Worm (Caenorhabditis elegans) whole organism, L3 larva: ENCODE data around the gene cpd-2.
A peak's percentile ranks its signal among the peaks of the same experiment; 100 is the strongest.

ENCODE experiments used
- R02D3.7 ChIP-seq: fragments of 150-350 bp; optimal IDR thresholded peaks from 2 replicates; lab custom pipeline; 2014; ENCODE audit warnings: missing biosample characterization, missing genetic modification characterization
- ZK546.5 ChIP-seq: sonication (generic microtip); optimal IDR thresholded peaks from 2 replicates; lab custom pipeline; 2017; ENCODE audit warnings: missing biosample characterization, missing genetic modification characterization
- aly-2 ChIP-seq: fragments of 150-350 bp; optimal IDR thresholded peaks from 2 replicates; lab custom pipeline; 2014; ENCODE audit warnings: missing biosample characterization, missing genetic modification characterization
- ama-1 ChIP-seq: fragments of 150-350 bp; optimal IDR thresholded peaks from 2 replicates; lab custom pipeline; 2018
- ceh-16 ChIP-seq: sonication (generic microtip); optimal IDR thresholded peaks from 2 replicates; lab custom pipeline; 2017; ENCODE audit warnings: missing biosample characterization, missing genetic modification characterization
- ceh-28 ChIP-seq: fragments of 150-350 bp; optimal IDR thresholded peaks from 2 replicates; lab custom pipeline; 2014; ENCODE audit warnings: missing biosample characterization, missing genetic modification reagents, missing genetic modification characterization
- ceh-82 ChIP-seq: fragments of 150-350 bp; optimal IDR thresholded peaks from 2 replicates; lab custom pipeline; 2014; ENCODE audit warnings: missing biosample characterization, missing genetic modification characterization
- ceh-9 ChIP-seq: sonication (generic microtip); optimal IDR thresholded peaks from 2 replicates; lab custom pipeline; 2018; ENCODE audit warnings: missing biosample characterization, missing genetic modification characterization
- daf-12 ChIP-seq: fragments of 150-350 bp; optimal IDR thresholded peaks from 2 replicates; lab custom pipeline; 2014; ENCODE audit warnings: missing biosample characterization, missing genetic modification reagents, missing genetic modification characterization
- egl-27 ChIP-seq: sonication (generic microtip); optimal IDR thresholded peaks from 4 replicates; lab custom pipeline; 2017; ENCODE audit warnings: missing biosample characterization, missing genetic modification reagents, missing genetic modification characterization
- egl-5 ChIP-seq: fragments of 150-350 bp; optimal IDR thresholded peaks from 2 replicates; lab custom pipeline; 2017; ENCODE audit warnings: missing biosample characterization, missing genetic modification reagents, missing genetic modification characterization, inconsistent platforms
- elt-1 ChIP-seq: fragments of 150-350 bp; optimal IDR thresholded peaks from 2 replicates; lab custom pipeline; 2014; ENCODE audit warnings: missing biosample characterization, missing genetic modification characterization
- elt-2 ChIP-seq: sonication (generic microtip); optimal IDR thresholded peaks from 2 replicates; lab custom pipeline; 2016; ENCODE audit warnings: missing genetic modification reagents, mild to moderate bottlenecking, missing genetic modification characterization, missing compliant biosample characterization
- elt-3 ChIP-seq, 3 experiments: fragments of 150-350 bp in 1 of 3; sonication (generic microtip) in 2 of 3; optimal IDR thresholded peaks; 2 replicates in 2 of 3; 4 replicates in 1 of 3; lab custom pipeline; 2014 to 2017; ENCODE audit warnings: missing biosample characterization in 3 of 3, missing genetic modification characterization in 3 of 3
- fkh-10 ChIP-seq: sonication (generic microtip); optimal IDR thresholded peaks from 2 replicates; lab custom pipeline; 2017; ENCODE audit warnings: missing biosample characterization, missing genetic modification reagents, missing genetic modification characterization
- fkh-2 ChIP-seq: fragments of 150-350 bp; optimal IDR thresholded peaks from 2 replicates; lab custom pipeline; 2014; ENCODE audit warnings: missing biosample characterization, missing genetic modification reagents, missing genetic modification characterization
- fos-1 ChIP-seq: fragments of 150-350 bp; optimal IDR thresholded peaks from 2 replicates; lab custom pipeline; 2014; ENCODE audit warnings: missing biosample characterization, missing genetic modification characterization
- hmg-11 ChIP-seq: sonication (generic microtip); optimal IDR thresholded peaks from 2 replicates; lab custom pipeline; 2016; ENCODE audit warnings: missing genetic modification characterization, missing compliant biosample characterization
- jun-1 ChIP-seq: fragments of 150-350 bp; optimal IDR thresholded peaks from 2 replicates; lab custom pipeline; 2014; ENCODE audit warnings: missing biosample characterization, missing genetic modification reagents, missing genetic modification characterization
- lin-15B ChIP-seq: fragments of 150-350 bp; optimal IDR thresholded peaks from 2 replicates; lab custom pipeline; 2014; ENCODE audit warnings: missing biosample characterization, missing genetic modification characterization
- lin-39 ChIP-seq: fragments of 150-350 bp; optimal IDR thresholded peaks from 2 replicates; lab custom pipeline; 2018; ENCODE audit warnings: missing biosample characterization, missing genetic modification reagents, missing genetic modification characterization
- lsy-12 ChIP-seq: sonication (generic microtip); optimal IDR thresholded peaks from 2 replicates; lab custom pipeline; 2016; ENCODE audit warnings: mild to moderate bottlenecking, missing genetic modification characterization, missing compliant biosample characterization
- mdl-1 ChIP-seq: fragments of 150-350 bp; optimal IDR thresholded peaks from 2 replicates; lab custom pipeline; 2014; ENCODE audit warnings: missing biosample characterization, missing genetic modification characterization
- mml-1 ChIP-seq: fragments of 150-350 bp; sonication (generic microtip); optimal IDR thresholded peaks from 3 replicates; lab custom pipeline; 2014; ENCODE audit warnings: missing biosample characterization, missing genetic modification characterization
- nfya-1 ChIP-seq: sonication (generic microtip); optimal IDR thresholded peaks from 2 replicates; lab custom pipeline; 2017; ENCODE audit warnings: missing genetic modification characterization, mild to moderate bottlenecking, missing compliant biosample characterization, antibody characterized with exemption, moderate library complexity; ENCODE audit not compliant: insufficient read depth
- nhr-11 ChIP-seq: fragments of 150-350 bp; optimal IDR thresholded peaks from 2 replicates; lab custom pipeline; 2014; ENCODE audit warnings: missing biosample characterization, missing genetic modification characterization
- nhr-12 ChIP-seq: fragments of 150-350 bp; optimal IDR thresholded peaks from 2 replicates; lab custom pipeline; 2014; ENCODE audit warnings: missing biosample characterization, missing genetic modification characterization
- nhr-23 ChIP-seq: fragments of 150-350 bp; optimal IDR thresholded peaks from 2 replicates; lab custom pipeline; 2014; ENCODE audit warnings: missing biosample characterization, missing genetic modification reagents, missing genetic modification characterization
- nhr-237 ChIP-seq: fragments of 150-350 bp; optimal IDR thresholded peaks from 2 replicates; lab custom pipeline; 2014; ENCODE audit warnings: missing biosample characterization, missing genetic modification characterization
- nhr-25 ChIP-seq: sonication (generic microtip); optimal IDR thresholded peaks from 2 replicates; lab custom pipeline; 2017; ENCODE audit warnings: missing biosample characterization, missing genetic modification characterization
- nhr-28 ChIP-seq: fragments of 150-350 bp; optimal IDR thresholded peaks from 2 replicates; lab custom pipeline; 2014; ENCODE audit warnings: missing biosample characterization, missing genetic modification characterization
- nhr-43 ChIP-seq: sonication (generic microtip); optimal IDR thresholded peaks from 2 replicates; lab custom pipeline; 2016; ENCODE audit warnings: mild to moderate bottlenecking, missing genetic modification characterization, missing compliant biosample characterization; ENCODE audit not compliant: poor library complexity, severe bottlenecking
- nhr-67 ChIP-seq: fragments of 150-350 bp; optimal IDR thresholded peaks from 2 replicates; lab custom pipeline; 2014; ENCODE audit warnings: missing biosample characterization, missing genetic modification characterization
- nhr-76 ChIP-seq: fragments of 150-350 bp; sonication (generic microtip); optimal IDR thresholded peaks from 5 replicates; lab custom pipeline; 2014; ENCODE audit warnings: missing biosample characterization, missing genetic modification characterization
- nhr-77 ChIP-seq: fragments of 150-350 bp; optimal IDR thresholded peaks from 2 replicates; lab custom pipeline; 2014; ENCODE audit warnings: missing biosample characterization, missing genetic modification characterization
- pha-4 ChIP-seq: fragments of 150-350 bp; optimal IDR thresholded peaks from 2 replicates; lab custom pipeline; 2014; ENCODE audit warnings: missing biosample characterization, missing genetic modification reagents, missing genetic modification characterization
- pqm-1 ChIP-seq: fragments of 150-350 bp; optimal IDR thresholded peaks from 2 replicates; lab custom pipeline; 2017; ENCODE audit warnings: missing biosample characterization, missing genetic modification characterization, inconsistent platforms
- sea-2 ChIP-seq: fragments of 150-350 bp; sonication (generic microtip); optimal IDR thresholded peaks from 4 replicates; lab custom pipeline; 2014; ENCODE audit warnings: missing biosample characterization, missing genetic modification reagents, missing genetic modification characterization
- skn-1 ChIP-seq: fragments of 150-350 bp; optimal IDR thresholded peaks from 2 replicates; lab custom pipeline; 2014; ENCODE audit warnings: missing biosample characterization, missing genetic modification characterization
- snpc-4 ChIP-seq: fragments of 150-350 bp; optimal IDR thresholded peaks from 2 replicates; lab custom pipeline; 2014; ENCODE audit warnings: missing biosample characterization, missing genetic modification characterization
- tbx-2 ChIP-seq: sonication (generic microtip); optimal IDR thresholded peaks from 2 replicates; lab custom pipeline; 2016; ENCODE audit warnings: mild to moderate bottlenecking, missing genetic modification characterization, missing compliant biosample characterization
- unc-39 ChIP-seq: sonication (generic microtip); optimal IDR thresholded peaks from 4 replicates; lab custom pipeline; 2017; ENCODE audit warnings: missing biosample characterization, missing genetic modification characterization
- unc-62 ChIP-seq: fragments of 150-350 bp; sonication (generic microtip); optimal IDR thresholded peaks from 4 replicates; lab custom pipeline; 2014; ENCODE audit warnings: missing biosample characterization, missing genetic modification reagents, missing genetic modification characterization
- zag-1 ChIP-seq: fragments of 150-350 bp; optimal IDR thresholded peaks from 2 replicates; lab custom pipeline; 2014; ENCODE audit warnings: missing biosample characterization, missing genetic modification characterization
- ztf-11 ChIP-seq: fragments of 150-350 bp; optimal IDR thresholded peaks from 2 replicates; lab custom pipeline; 2014; ENCODE audit warnings: missing biosample characterization, missing genetic modification characterization
- ztf-4 ChIP-seq: fragments of 150-350 bp; optimal IDR thresholded peaks from 2 replicates; lab custom pipeline; 2014; ENCODE audit warnings: missing biosample characterization, missing genetic modification characterization

Gene cpd-2

DNA sequence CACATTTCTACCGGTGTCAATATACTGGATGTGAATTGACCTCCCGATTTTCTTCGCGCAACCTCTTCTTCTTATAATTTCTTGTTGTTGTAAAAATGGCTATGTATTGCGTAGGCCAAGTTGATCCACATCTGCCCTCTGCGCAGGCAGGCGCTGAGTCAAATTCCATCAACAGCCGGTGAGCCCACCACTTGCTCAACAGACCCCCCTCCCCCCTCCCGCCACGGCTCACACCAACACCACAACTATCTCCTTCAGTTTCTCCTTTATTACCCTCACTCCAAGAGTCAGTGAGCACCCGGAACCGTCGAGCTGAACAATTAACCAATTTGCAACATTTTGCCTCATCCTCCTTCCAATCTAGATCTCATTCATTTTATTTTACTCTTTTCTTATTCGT lies 5.3 kb upstream of the cpd-2 start:
- TF ChIP-seq fkh-2 (tag; lab: Kevin White, UChicago) = no peak

DNA sequence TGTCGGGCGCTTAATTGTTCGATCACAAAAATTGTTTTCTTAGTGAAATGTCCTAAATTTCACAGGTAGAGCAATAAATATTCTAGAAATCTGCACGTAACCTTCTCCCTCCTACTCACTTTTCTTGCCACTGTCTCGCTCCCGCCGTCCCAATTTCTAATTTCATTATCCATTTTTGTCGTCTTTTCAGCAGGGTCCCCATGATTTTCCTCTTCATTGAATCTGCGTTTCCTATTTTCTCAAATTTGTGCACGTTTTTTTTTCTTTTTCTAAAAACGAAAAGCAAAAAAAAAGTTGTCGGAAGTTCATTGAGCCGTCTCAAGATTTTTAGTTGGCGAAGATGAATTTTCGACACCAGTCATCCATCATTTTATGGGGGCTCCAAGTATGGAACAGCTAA lies 3.3 kb upstream of the cpd-2 start:
- TF ChIP-seq snpc-4 (no peak), lin-39 (tag; lab: Kevin White, UChicago) (peak; percentile 24)

DNA sequence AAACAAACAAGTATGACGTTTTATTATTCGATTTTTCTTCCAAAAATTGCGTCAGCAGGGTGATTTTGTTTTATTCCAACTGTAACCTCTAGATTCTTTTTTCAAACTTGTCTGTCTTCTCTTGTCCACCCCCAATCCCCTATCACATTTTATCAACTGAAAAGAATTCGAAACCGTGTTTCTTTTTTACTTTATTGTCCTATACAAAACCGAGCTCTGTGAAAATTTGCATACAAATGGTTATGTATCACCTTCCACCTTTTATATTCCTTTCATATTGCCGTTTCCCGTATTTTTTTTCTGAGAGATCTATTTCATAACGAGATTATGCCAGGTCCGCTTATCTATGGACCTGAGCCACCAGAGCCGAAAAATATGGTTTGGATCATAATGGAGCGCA lies 5.6 kb downstream of the cpd-2 start, which contains the start of gene T27A8.7:
T27A8.7 (plus strand) TSS at position 301 of the 400 bp plus-strand sequence.
- TF ChIP-seq skn-1 (no peak), nhr-11 (tag; lab: Kevin White, UChicago) (no peak), lsy-12 (tag; lab: Kevin White, UChicago) (no peak), ceh-16 (tag; lab: Kevin White, UChicago) (no peak), ceh-9 (tag; lab: Kevin White, UChicago) (no peak), snpc-4 (no peak), mml-1 (tag; lab: Kevin White, UChicago) (no peak), tbx-2 (tag; lab: Kevin White, UChicago) (no peak), egl-27 (no peak), zag-1 (tag; lab: Kevin White, UChicago) (no peak), nhr-77 (tag; lab: Kevin White, UChicago) (no peak), ztf-4 (tag; lab: Kevin White, UChicago) (no peak), hmg-11 (tag; lab: Kevin White, UChicago) (no peak), nhr-12 (tag; lab: Kevin White, UChicago) (no peak)

DNA sequence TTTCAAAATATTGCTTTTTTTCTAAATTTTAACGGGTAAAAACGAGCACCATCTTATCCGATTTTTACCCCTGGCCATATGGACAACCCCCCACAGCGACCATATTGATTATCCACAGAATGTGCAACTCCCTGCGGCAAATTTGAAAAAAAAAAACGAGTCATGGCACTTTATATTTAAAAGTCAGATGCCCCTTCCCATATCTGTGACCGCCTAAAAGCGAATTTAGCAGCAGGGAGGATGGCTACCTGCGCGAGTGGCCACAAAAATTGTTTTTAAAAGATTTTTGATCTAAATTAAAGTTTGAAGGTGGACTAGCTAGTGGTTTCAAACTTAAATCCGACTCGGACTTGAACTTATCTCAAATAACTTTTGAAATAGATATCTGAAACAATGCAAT lies 6.7 kb downstream of the cpd-2 start:
- TF ChIP-seq pha-4 (tag; lab: Kevin White, UChicago) = peak; percentile 98
- peak; percentile 92 for TF ChIP-seq lsy-12 (tag; lab: Kevin White, UChicago)
- TF ChIP-seq fos-1 = peak; percentile 91
- TF ChIP-seq elt-2 = peak; percentile 79
- peak; percentile 98 for TF ChIP-seq tbx-2 (tag; lab: Kevin White, UChicago)
- peak; percentile 97 for TF ChIP-seq nhr-77 (tag; lab: Kevin White, UChicago)
- TF ChIP-seq lin-39 (tag; lab: Kevin White, UChicago) = peak; percentile 99
- TF ChIP-seq snpc-4 = peak; percentile 96
- TF ChIP-seq sea-2 (GFP tag; lab: Kevin White, UChicago) = no peak
- peak; percentile 97 for TF ChIP-seq skn-1
- peak; percentile 90 for TF ChIP-seq daf-12 (tag; lab: Kevin White, UChicago)
- peak; percentile 75 for TF ChIP-seq ceh-16 (tag; lab: Kevin White, UChicago)
- peak; percentile 98 for TF ChIP-seq nhr-23 (tag; lab: Kevin White, UChicago)
- TF ChIP-seq ztf-11 (tag; lab: Kevin White, UChicago) = peak; percentile 50
- peak; percentile 2 for TF ChIP-seq ama-1 (lab: Kevin White, UChicago)
- TF ChIP-seq egl-27 = peak; percentile 94
- peak; percentile 89 for TF ChIP-seq nhr-28 (tag; lab: Kevin White, UChicago)
- peak; percentile 87 for TF ChIP-seq unc-62 (GFP tag; lab: Kevin White, UChicago)
- peak; percentile 100 for TF ChIP-seq jun-1 (tag; lab: Kevin White, UChicago)
- TF ChIP-seq mml-1 (tag; lab: Kevin White, UChicago) = no peak
- TF ChIP-seq ztf-4 (tag; lab: Kevin White, UChicago) = peak; percentile 88
- TF ChIP-seq nhr-12 (tag; lab: Kevin White, UChicago) = peak; percentile 40
- peak; percentile 97 for TF ChIP-seq egl-5 (tag; lab: Kevin White, UChicago)
- peak; percentile 95 for TF ChIP-seq nhr-11 (tag; lab: Kevin White, UChicago)
- peak; percentile 95 for TF ChIP-seq nhr-25 (tag; lab: Kevin White, UChicago)
- TF ChIP-seq ZK546.5 (tag; lab: Kevin White, UChicago) = peak; percentile 63
- peak; percentile 74 for TF ChIP-seq nhr-67 (tag; lab: Kevin White, UChicago)
- peak; percentile 98 for TF ChIP-seq ceh-82 (tag; lab: Kevin White, UChicago)
- peak; percentile 95 for TF ChIP-seq nfya-1
- peak; percentile 31 for TF ChIP-seq lin-15B
- TF ChIP-seq unc-39 (tag; lab: Kevin White, UChicago) = no peak
- peak; percentile 99 for TF ChIP-seq nhr-43 (tag; lab: Kevin White, UChicago)
- TF ChIP-seq fkh-2 (tag; lab: Kevin White, UChicago) = peak; percentile 71
- peak; percentile 14 for TF ChIP-seq elt-1
- TF ChIP-seq mdl-1 (tag; lab: Kevin White, UChicago) = peak; percentile 82
- peak; percentile 98 for TF ChIP-seq fkh-10 (GFP tag; lab: Kevin White, UChicago)
- peak; percentile 83 for TF ChIP-seq pqm-1 (tag; lab: Kevin White, UChicago)
- TF ChIP-seq ceh-9 (tag; lab: Kevin White, UChicago) = no peak
- peak; percentile 82 for TF ChIP-seq nhr-76
- peak; percentile 99 for TF ChIP-seq ceh-28 (tag; lab: Kevin White, UChicago)
- peak; percentile 85 for TF ChIP-seq nhr-237 (tag; lab: Kevin White, UChicago)
- TF ChIP-seq elt-3 (tag; optimal IDR thresholded peaks at IDR 0.05; lab: Kevin White, UChicago) = peak in 2 of 3 experiments; percentile 54 to 97
- TF ChIP-seq aly-2 (tag; lab: Kevin White, UChicago) = peak; percentile 92
- peak; percentile 93 for TF ChIP-seq R02D3.7 (tag; lab: Kevin White, UChicago)
- peak; percentile 92 for TF ChIP-seq zag-1 (tag; lab: Kevin White, UChicago)
